Worm (Caenorhabditis elegans): ENCODE results near the gene T20D4.7.

The T20D4.7 gene

DNA sequence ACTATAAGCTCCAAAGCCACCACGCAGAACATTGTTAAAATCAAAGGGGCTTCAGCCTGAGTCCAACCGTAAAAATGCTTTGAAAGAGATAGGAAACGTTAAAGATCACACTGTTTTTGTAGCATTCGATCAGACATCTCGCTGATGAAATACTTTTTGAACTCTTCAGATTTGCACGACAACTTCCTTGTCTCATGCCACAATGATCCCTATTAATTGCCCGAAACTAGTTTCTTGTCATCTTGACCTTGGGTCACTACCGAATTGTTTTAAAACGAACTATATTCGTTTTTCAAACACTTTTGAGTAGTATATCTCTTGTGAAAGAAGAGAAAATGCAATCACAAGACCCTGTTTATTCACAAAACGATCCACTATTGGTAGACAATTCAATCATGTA, 9.2 kb downstream of the T20D4.7 start, which contains the start of gene T20D4.3:
TSS of gene T20D4.3 (plus strand) at position 301 of the 400 bp plus-strand sequence.
- TF ChIP-seq mab-5 (tag; optimal IDR thresholded peaks at IDR 0.05) (no peak), skn-1 (tag; optimal IDR thresholded peaks at IDR 0.05) (no peak), mdl-1 (tag; optimal IDR thresholded peaks at IDR 0.05) (no peak), unc-39 (tag; optimal IDR thresholded peaks at IDR 0.05) (no peak), R02D3.7 (tag; optimal IDR thresholded peaks at IDR 0.05) (no peak), peb-1 (tag; optimal IDR thresholded peaks at IDR 0.05) (no peak), ztf-11 (tag; optimal IDR thresholded peaks at IDR 0.05) (no peak)

DNA sequence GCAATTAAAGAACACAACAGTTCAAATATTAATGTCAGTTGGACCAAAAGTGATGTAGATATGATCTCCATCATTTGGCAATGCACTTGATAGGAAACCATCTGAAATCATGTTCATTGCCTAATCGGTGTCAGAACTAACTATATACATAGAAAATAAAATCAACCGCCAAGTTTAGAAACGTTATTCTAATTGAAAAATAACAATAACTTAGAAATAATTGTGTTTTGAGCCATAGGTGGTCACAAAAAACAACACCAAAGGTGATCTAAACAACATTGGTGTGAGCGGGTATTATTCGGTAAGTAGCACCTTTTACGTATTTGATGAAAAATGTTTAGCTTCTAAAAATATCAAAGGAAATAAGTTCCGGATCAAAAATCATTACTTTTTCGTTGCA, 15.6 kb downstream of the T20D4.7 start, which contains the start of gene srab-21:
TSS of gene srab-21 (minus strand) at position 101 of the 400 bp plus-strand sequence.
- TF ChIP-seq nhr-23 (tag; optimal IDR thresholded peaks at IDR 0.05) (no peak), lsy-2 (tag; optimal IDR thresholded peaks at IDR 0.05) (no peak), ceh-16 (tag; optimal IDR thresholded peaks at IDR 0.05) (no peak), nhr-6 (tag; optimal IDR thresholded peaks at IDR 0.05) (no peak), unc-55 (GFP tag; optimal IDR thresholded peaks at IDR 0.05) (no peak), lin-11 (tag; optimal IDR thresholded peaks at IDR 0.05) (no peak), egl-27 (tag; optimal IDR thresholded peaks at IDR 0.05) (no peak), ztf-4 (tag; optimal IDR thresholded peaks at IDR 0.05) (no peak), ceh-82 (tag; optimal IDR thresholded peaks at IDR 0.05) (no peak), blmp-1 (tag; optimal IDR thresholded peaks at IDR 0.05; ENCODE audit: insufficient read depth) (no peak), sma-3 (GFP tag; optimal IDR thresholded peaks at IDR 0.05) (no peak), ama-1 (optimal IDR thresholded peaks at IDR 0.05) (no peak), sma-9 (GFP tag; optimal IDR thresholded peaks at IDR 0.05) (no peak), sma-9 (tag; optimal IDR thresholded peaks at IDR 0.05) (no peak), nhr-25 (tag; optimal IDR thresholded peaks at IDR 0.05) (no peak), nhr-237 (tag; optimal IDR thresholded peaks at IDR 0.05) (no peak)

DNA sequence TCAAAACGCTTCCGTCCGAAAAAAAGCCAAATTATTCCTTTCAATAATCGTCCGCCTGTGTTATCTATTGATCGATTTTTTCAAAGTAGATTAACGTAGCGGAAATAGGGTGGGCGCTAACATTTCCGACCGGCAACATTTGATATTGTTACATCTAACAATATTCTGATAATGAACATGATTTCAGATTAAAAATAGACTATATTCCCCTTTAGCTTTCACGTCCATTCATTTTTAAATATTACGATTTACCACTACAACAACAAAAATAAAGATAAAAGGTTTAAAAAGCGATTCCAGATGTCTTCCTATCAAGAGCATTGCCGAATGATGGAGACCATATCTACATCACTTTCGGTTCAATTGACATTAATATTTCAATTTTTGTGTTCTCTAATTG, 17.4 kb downstream of the T20D4.7 start, which contains the start of gene srab-22:
TSS of gene srab-22 (plus strand) at position 301 of the 400 bp plus-strand sequence.
- TF ChIP-seq mbf-1 (tag; optimal IDR thresholded peaks at IDR 0.05) = no peak
- TF ChIP-seq lin-39 (tag; optimal IDR thresholded peaks at IDR 0.05) = no peak
- no peak for TF ChIP-seq snpc-4 (tag; optimal IDR thresholded peaks at IDR 0.05)
- no peak for TF ChIP-seq crh-2 (tag; optimal IDR thresholded peaks at IDR 0.05)
- no peak for TF ChIP-seq nhr-237 (tag; optimal IDR thresholded peaks at IDR 0.05)
- TF ChIP-seq sma-9 (GFP tag; optimal IDR thresholded peaks at IDR 0.05) = no peak
- no peak for TF ChIP-seq sma-9 (tag; optimal IDR thresholded peaks at IDR 0.05)
- no peak for TF ChIP-seq blmp-1 (tag; optimal IDR thresholded peaks at IDR 0.05; ENCODE audit: insufficient read depth)
- no peak for TF ChIP-seq C34F6.9 (tag; optimal IDR thresholded peaks at IDR 0.05)

DNA sequence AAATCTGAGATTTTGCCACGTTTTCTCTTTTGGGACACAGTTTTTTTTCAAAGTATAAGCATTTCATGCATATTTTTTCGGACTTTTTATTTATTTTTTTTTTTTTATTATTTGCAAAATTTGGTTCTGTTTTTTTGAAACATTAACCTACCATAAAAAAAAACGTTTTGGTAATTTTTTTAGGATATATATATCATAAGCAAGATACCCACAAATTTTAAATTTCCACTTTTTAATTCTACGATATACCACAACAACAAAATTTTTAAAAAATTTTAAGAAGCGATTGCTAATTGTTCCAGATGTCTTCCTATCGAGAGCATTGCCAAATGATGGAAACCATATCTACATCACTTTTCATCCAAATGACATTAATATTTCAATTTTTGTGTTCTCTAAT, 20.0 kb downstream of the T20D4.7 start, which contains the start of gene srab-20:
TSS of gene srab-20 (plus strand) at position 301 of the 400 bp plus-strand sequence.
- no peak for TF ChIP-seq fos-1 (tag; optimal IDR thresholded peaks at IDR 0.05)

DNA sequence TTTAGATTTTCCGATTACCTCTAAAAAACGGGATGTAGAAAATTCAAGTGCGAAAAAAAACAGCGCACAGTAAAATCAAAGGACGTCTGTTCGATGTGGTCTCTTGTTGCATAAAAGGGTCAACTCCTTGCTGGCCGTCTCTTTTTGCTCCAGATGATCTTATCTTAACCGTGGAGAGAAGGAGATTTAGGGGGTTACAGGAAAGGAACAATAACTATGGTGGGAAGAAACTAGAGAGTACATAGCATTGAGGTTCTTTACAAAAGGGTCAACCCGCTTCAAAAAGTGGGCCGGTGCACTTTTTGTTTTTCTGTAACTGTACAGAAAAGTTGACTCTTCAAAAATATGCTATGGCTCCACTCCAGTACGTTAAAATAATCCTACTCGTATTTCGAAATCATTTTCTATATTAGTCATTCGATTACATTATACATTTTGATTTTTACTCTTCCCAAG, 22.9 kb downstream of the T20D4.7 start, which contains the start of the genes T20D4.19 and srj-9:
TSS of gene T20D4.19 (minus strand) at position 101 of the 456 bp plus-strand sequence.
TSS of gene srj-9 (plus strand) at position 406 of the 456 bp plus-strand sequence.
- TF ChIP-seq ztf-4 (tag; optimal IDR thresholded peaks at IDR 0.05) = no peak
- TF ChIP-seq lin-11 (tag; optimal IDR thresholded peaks at IDR 0.05) = no peak
- TF ChIP-seq nhr-6 (tag; optimal IDR thresholded peaks at IDR 0.05) = no peak
- TF ChIP-seq nhr-237 (tag; optimal IDR thresholded peaks at IDR 0.05) = no peak

DNA sequence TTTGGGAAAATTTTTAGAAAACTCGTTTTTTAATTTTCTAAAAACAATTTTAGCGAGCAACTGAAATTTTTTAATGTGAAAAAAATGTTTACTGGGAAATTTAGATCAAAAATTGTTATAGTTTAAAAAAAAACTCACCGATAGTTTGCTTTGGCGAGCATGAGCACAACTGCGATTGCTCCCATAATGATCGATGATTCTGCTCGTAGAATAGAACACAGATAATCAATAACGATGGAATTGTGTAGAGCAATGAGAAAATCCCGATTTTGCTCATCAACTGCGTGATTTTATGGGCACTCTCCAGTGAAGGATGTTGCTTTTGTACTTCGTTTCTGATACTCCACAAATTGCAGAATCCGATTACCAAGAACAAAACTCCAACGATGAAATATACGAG, 33.9 kb downstream of the T20D4.7 start:
- TF ChIP-seq lin-13 (GFP tag; optimal IDR thresholded peaks at IDR 0.05) (no peak), Y55F3AM.14 (GFP tag; optimal IDR thresholded peaks at IDR 0.05) (no peak), sma-3 (GFP tag; optimal IDR thresholded peaks at IDR 0.05) (no peak), nhr-25 (tag; optimal IDR thresholded peaks at IDR 0.05) (no peak), lsy-2 (tag; optimal IDR thresholded peaks at IDR 0.05) (no peak), zag-1 (tag; optimal IDR thresholded peaks at IDR 0.05) (no peak), snpc-4 (tag; optimal IDR thresholded peaks at IDR 0.05) (no peak), ztf-1 (GFP tag; conservative IDR thresholded peaks at IDR 0.05) (no peak), mdl-1 (tag; optimal IDR thresholded peaks at IDR 0.05) (no peak)

Measured in whole organism, L2 larva.